Fruit fly (Drosophila melanogaster): ENCODE results near the gene CG2258.

Gene CG2258

DNA sequence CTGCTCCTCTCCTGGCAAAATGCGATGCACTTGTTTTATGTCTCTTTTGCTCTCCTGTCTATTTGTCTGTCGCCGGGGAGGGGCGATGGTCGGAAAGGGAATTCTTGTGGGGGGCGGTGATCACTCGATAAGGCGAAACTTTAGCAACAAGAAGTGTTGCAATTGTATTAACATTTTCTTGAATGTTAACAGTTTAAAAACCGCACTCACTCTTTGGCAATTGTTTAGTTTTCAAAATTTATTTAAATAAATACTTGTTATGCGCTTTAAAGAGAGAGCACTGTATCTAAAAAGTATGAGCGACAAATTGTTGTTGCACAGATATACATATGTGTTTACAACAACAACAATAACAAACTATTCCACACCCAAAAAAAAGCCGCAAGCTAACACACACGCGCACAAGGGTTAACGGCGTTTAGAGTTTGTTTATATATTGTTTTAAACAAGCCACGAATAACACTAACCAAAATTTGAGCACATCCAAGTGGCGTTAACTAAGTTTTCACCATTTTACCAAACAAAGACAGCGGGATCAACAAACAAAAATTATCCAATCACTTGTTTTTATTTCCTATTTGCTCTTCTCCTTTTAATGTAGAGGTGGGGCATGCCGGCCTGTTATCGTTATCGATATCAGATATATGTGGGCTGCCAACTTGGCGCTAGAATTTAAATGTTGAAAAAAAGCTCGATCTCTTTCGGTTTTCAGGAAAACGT is at the start of gene CG2258 (continued):
- peak; percentile 87 for TF ChIP-seq CG3032 (tag; optimal IDR thresholded peaks at IDR 0.05)
- peak; percentile 89 for TF ChIP-seq svp (GFP tag)
- peak; percentile 83 for TF ChIP-seq topi (GFP tag; optimal IDR thresholded peaks at IDR 0.05)
- TF ChIP-seq fd59A (GFP tag; optimal IDR thresholded peaks at IDR 0.05), result peak; percentile 85
- peak; percentile 88 for TF ChIP-seq CG6808 (GFP tag; optimal IDR thresholded peaks at IDR 0.05)
- no peak for TF ChIP-seq Eip93F (GFP tag; optimal IDR thresholded peaks at IDR 0.05)
- TF ChIP-seq Met (GFP tag; optimal IDR thresholded peaks at IDR 0.05), result peak; percentile 82
- peak; percentile 54 for TF ChIP-seq fd85E (GFP tag; optimal IDR thresholded peaks at IDR 0.05)
- TF ChIP-seq Lpt (GFP tag; optimal IDR thresholded peaks at IDR 0.05), result peak; percentile 90

DNA sequence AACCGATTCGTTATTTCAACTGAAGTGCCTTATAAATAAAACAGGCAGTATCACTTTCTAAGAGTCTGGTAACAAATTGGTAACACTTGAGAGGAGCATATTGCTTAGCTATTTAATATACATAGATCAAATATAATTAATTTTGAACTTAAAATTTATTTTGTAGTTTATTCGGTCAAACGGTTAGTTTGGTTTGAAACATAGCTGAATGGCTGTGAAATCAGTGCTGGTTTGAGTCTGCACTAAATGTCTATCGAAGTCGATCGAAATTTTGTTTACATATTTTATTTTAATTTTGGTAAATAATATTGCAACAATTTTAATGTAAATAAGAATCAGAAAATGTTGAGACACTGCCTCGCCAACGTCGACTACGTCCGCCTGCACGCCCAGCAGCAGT is 46.7 kb upstream of the CG2258 start, which contains the start of gene CG10959:
Gene CG10959, plus strand, starts transcription at position 228 of the 400 bp plus-strand sequence.
- no peak for TF ChIP-seq Blimp-1 (GFP tag; optimal IDR thresholded peaks at IDR 0.05)
- TF ChIP-seq CG10669 (GFP tag; optimal IDR thresholded peaks at IDR 0.05), result no peak
- TF ChIP-seq achi (GFP tag; optimal IDR thresholded peaks at IDR 0.05), result no peak
- no peak for TF ChIP-seq CG16779 (tag; optimal IDR thresholded peaks at IDR 0.05)
- TF ChIP-seq Ets21C (GFP tag; optimal IDR thresholded peaks at IDR 0.05), result no peak
- peak; percentile 32 for TF ChIP-seq Eip78C (GFP tag)

DNA sequence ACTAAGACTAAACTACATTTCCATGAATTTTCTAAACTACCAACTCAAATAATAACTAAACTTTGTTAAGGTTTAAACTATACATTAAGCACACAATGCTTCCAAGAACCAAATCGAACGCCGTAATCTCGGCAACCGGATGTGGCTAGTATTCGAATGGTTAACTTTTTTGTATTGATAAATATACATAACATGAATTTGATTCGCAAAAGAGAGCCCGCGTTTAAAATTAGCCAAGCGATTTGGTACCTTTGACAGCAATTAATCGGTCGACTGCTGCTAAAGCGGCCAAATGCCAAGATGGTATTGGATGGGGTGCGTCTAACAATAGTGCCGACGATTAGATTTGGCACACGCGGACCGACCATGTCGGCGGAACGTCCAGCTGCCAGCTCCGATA is 45.8 kb upstream of the CG2258 start, which contains the start of gene CG15336:
Gene CG15336, plus strand, starts transcription at position 301 of the 400 bp plus-strand sequence.
- TF ChIP-seq Hr39 (GFP tag; optimal IDR thresholded peaks at IDR 0.05) (no peak), ss (GFP tag; optimal IDR thresholded peaks at IDR 0.05) (no peak), CG7368 (GFP tag; optimal IDR thresholded peaks at IDR 0.05) (no peak), dsx (GFP tag; optimal IDR thresholded peaks at IDR 0.05; ENCODE audit: poor library complexity, severe bottlenecking) (no peak), CG6854 (GFP tag; optimal IDR thresholded peaks at IDR 0.05) (no peak), Smox (GFP tag; optimal IDR thresholded peaks at IDR 0.05) (no peak), CG34406 (GFP tag; optimal IDR thresholded peaks at IDR 0.05) (no peak), CG8119 (GFP tag; IDR thresholded peaks at IDR 0.05) (no peak)

DNA sequence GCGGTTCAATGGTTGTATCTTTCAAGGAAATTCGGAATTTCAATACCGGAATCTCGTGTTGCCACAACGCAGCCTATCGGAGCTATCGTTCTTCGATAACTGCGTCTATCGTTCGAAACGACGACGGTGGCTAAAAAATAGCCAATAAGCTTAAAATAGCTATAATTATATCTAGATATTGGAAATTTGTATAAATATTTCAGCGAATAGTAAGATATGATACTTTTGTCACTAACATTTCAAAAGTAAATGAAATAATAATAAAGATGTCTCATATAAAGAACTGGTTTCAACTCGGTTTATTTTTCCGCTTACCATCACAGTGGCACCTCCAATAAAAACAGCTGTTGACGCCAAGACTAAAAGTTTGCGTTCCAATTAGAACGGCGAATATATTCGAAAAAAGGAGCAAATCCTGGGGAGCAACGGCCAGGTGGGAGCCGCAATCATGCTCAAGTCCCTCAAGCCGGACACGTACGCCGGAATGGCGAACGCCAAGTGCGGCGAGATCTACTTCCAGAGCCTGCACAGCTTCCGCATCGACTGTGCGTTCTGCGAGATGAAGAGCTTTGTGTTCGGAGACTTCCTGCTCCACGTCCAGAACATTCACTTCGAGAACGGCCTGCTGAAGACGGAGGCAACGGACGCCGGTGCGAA is 43.7 kb upstream of the CG2258 start, which contains the start of the genes alpha-PheRS and CG2129:
Gene alpha-PheRS, minus strand, starts transcription at position 102 of the 657 bp plus-strand sequence.
Gene CG2129, plus strand, starts transcription at position 339 of the 657 bp plus-strand sequence.
- TF ChIP-seq Met (GFP tag; optimal IDR thresholded peaks at IDR 0.05) (no peak), esn (GFP tag; optimal IDR thresholded peaks at IDR 0.05) (peak; percentile 39), topi (GFP tag; optimal IDR thresholded peaks at IDR 0.05) (peak; percentile 46), Lpt (GFP tag; optimal IDR thresholded peaks at IDR 0.05) (no peak), cyc (GFP tag; optimal IDR thresholded peaks at IDR 0.05) (peak; percentile 13), CG8319 (GFP tag; optimal IDR thresholded peaks at IDR 0.05) (no peak), dsx (GFP tag; optimal IDR thresholded peaks at IDR 0.05; ENCODE audit: poor library complexity, severe bottlenecking) (no peak), CG6808 (GFP tag; optimal IDR thresholded peaks at IDR 0.05) (no peak), CG16779 (tag; optimal IDR thresholded peaks at IDR 0.05) (no peak), Eip78C (GFP tag) (peak; percentile 74), lz (GFP tag; optimal IDR thresholded peaks at IDR 0.05) (peak; percentile 15), Sox14 (GFP tag; optimal IDR thresholded peaks at IDR 0.05) (peak; percentile 22), pdm3 (GFP tag; optimal IDR thresholded peaks at IDR 0.05) (no peak), CG3032 (tag; optimal IDR thresholded peaks at IDR 0.05) (peak; percentile 39), CG8632 (GFP tag; optimal IDR thresholded peaks at IDR 0.05) (no peak), acj6 (GFP tag; optimal IDR thresholded peaks at IDR 0.05) (peak; percentile 10), CG31627 (GFP tag; optimal IDR thresholded peaks at IDR 0.05) (no peak), OdsH (GFP tag; optimal IDR thresholded peaks at IDR 0.05) (no peak), CG15336 (GFP tag; IDR thresholded peaks at IDR 0.05) (no peak)
